Fruit fly (Drosophila melanogaster): Measurements from ENCODE around the gene bnk.

dm6 chr3R:31231134-31231533 is 38.0 kb downstream of the bnk start:
- TF ChIP-seq lov (optimal IDR thresholded peaks at IDR 0.05) (no peak), lov (GFP tag; IDR thresholded peaks at IDR 0.05) (no peak), CG1832 (GFP tag; optimal IDR thresholded peaks at IDR 0.05) (no peak), vnd (GFP tag; IDR thresholded peaks at IDR 0.05; ENCODE audit: partially characterized antibody) (no peak), wek (GFP tag; optimal IDR thresholded peaks at IDR 0.05) (no peak), Poxn (GFP tag; IDR thresholded peaks at IDR 0.05) (no peak), vvl (GFP tag; IDR thresholded peaks at IDR 0.05) (no peak), CG13775 (GFP tag; optimal IDR thresholded peaks at IDR 0.05) (no peak), lola (GFP tag; optimal IDR thresholded peaks at IDR 0.05) (no peak), CG1602 (GFP tag; optimal IDR thresholded peaks at IDR 0.05) (no peak), lab (GFP tag; optimal IDR thresholded peaks at IDR 0.05) (no peak), CG10565 (GFP tag; optimal IDR thresholded peaks at IDR 0.05) (no peak), z (GFP tag; IDR thresholded peaks at IDR 0.05) (no peak), Stat92E (GFP tag; optimal IDR thresholded peaks at IDR 0.05) (no peak), Dref (GFP tag; IDR thresholded peaks at IDR 0.05) (no peak)
